Worm (Caenorhabditis elegans) whole organism, L4 larva: ENCODE results near the gene fbxa-63.

Source experiments
- F49E8.2 ChIP-seq: sonication (generic microtip); optimal IDR thresholded peaks from 2 replicates; lab custom pipeline; 2016; ENCODE audit warnings: missing compliant biosample characterization, mild to moderate bottlenecking, missing genetic modification characterization, borderline replicate concordance
- ZK546.5 ChIP-seq, 2 experiments: sonication (generic microtip); optimal IDR thresholded peaks; 2 replicates each; lab custom pipeline; 2017; ENCODE audit warnings: missing biosample characterization in 2 of 2, missing genetic modification characterization in 2 of 2
- jun-1 ChIP-seq: fragments of 150-350 bp; optimal IDR thresholded peaks from 2 replicates; lab custom pipeline; 2014; ENCODE audit warnings: missing biosample characterization, missing genetic modification reagents, missing genetic modification characterization
- lim-7 ChIP-seq: fragments of 200-800 bp; sonication (Bioruptor generic); IDR thresholded peaks from 2 replicates; pipeline ENCODE4 v1.3.6; 2022; ENCODE audit warnings: missing genetic modification characterization, missing compliant biosample characterization
- ztf-11 ChIP-seq: fragments of 150-350 bp; optimal IDR thresholded peaks from 2 replicates; lab custom pipeline; 2014; ENCODE audit warnings: missing biosample characterization, missing genetic modification characterization

DNA sequence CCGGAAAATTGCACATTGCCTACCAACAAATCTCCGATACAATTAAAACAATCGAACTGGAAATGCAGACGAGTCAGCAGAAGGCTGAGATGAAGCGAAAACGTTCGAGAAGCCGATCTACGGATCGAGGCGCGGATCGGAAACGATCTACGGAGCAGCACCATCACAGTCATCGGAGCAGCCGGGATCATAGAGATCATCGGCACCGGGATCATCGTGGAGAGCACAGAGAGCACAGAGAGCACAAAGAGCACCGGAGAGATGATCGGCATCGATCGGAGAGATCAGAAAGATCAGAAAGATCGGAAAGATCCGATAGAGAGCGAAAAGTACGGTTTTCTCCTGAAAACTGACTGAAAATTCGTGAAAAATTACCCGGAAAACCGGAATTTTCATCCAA is 37.9 kb upstream of the fbxa-63 start:
- TF ChIP-seq jun-1 (no peak), lim-7 (no peak), ZK546.5 (tag; optimal IDR thresholded peaks at IDR 0.05; lab: Kevin White, UChicago) (no peak), ztf-11 (tag; lab: Kevin White, UChicago) (no peak), F49E8.2 (tag; lab: Kevin White, UChicago) (no peak)
